Fruit fly (Drosophila melanogaster) whole organism, embryonic: Measurements from ENCODE around the gene Cpr73D.

Source experiments
- B-H1 ChIP-seq: fragments of 200-800 bp; sonication (Bioruptor generic); IDR thresholded peaks from 3 replicates; pipeline ENCODE4 v1.3.6; 2022; ENCODE audit warnings: missing biosample characterization, missing genetic modification characterization
- CG12744 ChIP-seq: fragments of 200-800 bp; sonication (Bioruptor generic); optimal IDR thresholded peaks from 2 replicates; lab custom pipeline; 2016; ENCODE audit warnings: missing biosample characterization, missing genetic modification characterization
- Hr78 ChIP-seq, 2 experiments: fragments of 200-800 bp in 1 of 2; fragments of >200 bp in 1 of 2; sonication (Bioruptor generic) in 1 of 2; optimal IDR thresholded peaks; 2 replicates each; lab custom pipeline; 2017 to 2019; ENCODE audit warnings: missing biosample characterization in 2 of 2, missing genetic modification characterization in 2 of 2, mild to moderate bottlenecking in 1 of 2, moderate library complexity in 1 of 2
- Stat92E ChIP-seq, 3 experiments: fragments of >200 bp in 2 of 3; fragments of 200-800 bp in 1 of 3; sonication (Bioruptor generic) in 1 of 3; optimal IDR thresholded peaks; 2 replicates each; lab custom pipeline; 2017 to 2019; ENCODE audit warnings: missing biosample characterization in 3 of 3, missing genetic modification characterization in 3 of 3, mild to moderate bottlenecking in 1 of 3, moderate library complexity in 1 of 3
- insv ChIP-seq, 2 experiments: fragments of 200-800 bp; sonication (Bioruptor generic); optimal IDR thresholded peaks; 3 replicates each; lab custom pipeline; 2016 to 2018; ENCODE audit warnings: missing biosample characterization in 2 of 2, missing genetic modification characterization in 2 of 2
- kni ChIP-seq: fragments of 200-800 bp; sonication (Bioruptor generic); optimal IDR thresholded peaks from 3 replicates; lab custom pipeline; 2017; ENCODE audit warnings: mild to moderate bottlenecking, missing biosample characterization, missing genetic modification reagents, missing genetic modification characterization
- lola ChIP-seq, 3 experiments: fragments of >200 bp in 2 of 3; fragments of 200-800 bp in 1 of 3; sonication (Bioruptor generic) in 1 of 3; optimal IDR thresholded peaks; 2 replicates each; lab custom pipeline; 2017 to 2019; ENCODE audit warnings: missing biosample characterization in 3 of 3, missing genetic modification characterization in 3 of 3, mild to moderate bottlenecking in 1 of 3, moderate library complexity in 1 of 3
- schlank ChIP-seq: fragments of 200-800 bp; sonication (Bioruptor generic); optimal IDR thresholded peaks from 2 replicates; lab custom pipeline; 2018; ENCODE audit warnings: missing biosample characterization, mild to moderate bottlenecking, missing genetic modification characterization
- usp ChIP-seq: fragments of >200 bp; optimal IDR thresholded peaks from 2 replicates; lab custom pipeline; 2017; ENCODE audit warnings: missing biosample characterization, missing genetic modification characterization
- zf30C ChIP-seq: fragments of 200-800 bp; sonication (Bioruptor generic); optimal IDR thresholded peaks from 3 replicates; lab custom pipeline; 2018; ENCODE audit warnings: missing biosample characterization, mild to moderate bottlenecking, missing genetic modification characterization

dm6 chr3L:17001055-17001454, 43.6 kb upstream of the Cpr73D start:
- TF ChIP-seq kni (no peak), usp (GFP tag; lab: Kevin White, UChicago) (no peak), CG12744 (GFP tag; lab: Kevin White, UChicago) (no peak), schlank (tag; lab: Kevin White, UChicago) (peak; percentile 13), lola (GFP tag; optimal IDR thresholded peaks at IDR 0.05; lab: Kevin White, UChicago) (no peak), zf30C (GFP tag; lab: Kevin White, UChicago) (no peak), insv (GFP tag; optimal IDR thresholded peaks at IDR 0.05; lab: Kevin White, UChicago) (no peak), B-H1 (no peak; the same call in 2 of the 3 replicates), Stat92E (GFP tag; optimal IDR thresholded peaks at IDR 0.05; lab: Kevin White, UChicago) (no peak), Hr78 (GFP tag; optimal IDR thresholded peaks at IDR 0.05; lab: Kevin White, UChicago) (no peak)
